Worm (Caenorhabditis elegans): ENCODE measurements around the gene ugt-52.

ugt-52 gene

DNA sequence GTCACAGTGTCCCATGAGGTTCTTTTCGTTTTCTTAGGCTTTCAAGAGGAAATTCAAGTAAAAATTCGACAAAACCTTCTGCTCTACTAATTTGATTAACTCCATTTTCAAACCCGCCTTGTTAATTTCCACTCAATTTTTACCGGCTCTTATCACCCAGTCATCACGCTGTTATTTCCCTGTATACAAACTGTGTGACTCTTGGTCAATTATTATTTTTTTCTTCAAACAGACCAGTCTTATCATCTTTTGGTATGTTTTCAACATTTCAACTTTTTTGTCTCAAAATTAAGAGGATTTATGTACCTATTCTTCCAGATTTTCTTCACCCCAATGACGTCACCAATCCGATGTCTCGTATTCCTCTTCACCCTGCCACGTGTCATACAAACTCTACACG, at the start of gene ugt-52:
ugt-52 (plus strand) TSS at position 301 of the 400 bp plus-strand sequence.
- TF ChIP-seq klf-2 (GFP tag; conservative IDR thresholded peaks at IDR 0.05) = no peak
- TF ChIP-seq T22C8.4 (GFP tag; IDR thresholded peaks at IDR 0.05) = no peak
- no peak for TF ChIP-seq ref-1 (GFP tag; conservative IDR thresholded peaks at IDR 0.05)
- no peak for TF ChIP-seq med-1 (GFP tag; optimal IDR thresholded peaks at IDR 0.05; ENCODE audit: insufficient read depth)
- no peak for TF ChIP-seq ztf-23 (GFP tag; IDR thresholded peaks at IDR 0.05)

DNA sequence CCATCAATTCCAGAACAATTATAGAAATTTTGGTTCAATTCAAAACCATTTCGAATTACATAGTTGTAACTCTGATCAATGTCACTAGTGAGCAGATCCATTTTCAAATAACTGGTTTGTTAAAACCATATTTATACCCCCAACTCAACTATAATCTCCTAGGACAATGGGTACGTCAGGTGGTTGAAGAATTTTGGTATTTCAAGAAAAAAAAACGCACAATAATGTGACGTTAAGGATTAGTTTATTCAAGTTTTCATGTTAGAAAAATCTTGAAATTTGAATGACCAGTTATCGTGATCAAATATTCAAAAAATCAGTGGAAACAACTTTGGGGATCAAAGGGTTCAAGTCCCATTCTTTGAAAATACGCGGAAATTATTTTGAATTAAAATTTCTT, 47.6 kb upstream of the ugt-52 start, which contains the start of gene srt-24:
srt-24 (minus strand) TSS at position 101 of the 400 bp plus-strand sequence.
- TF ChIP-seq ztf-29 (GFP tag; IDR thresholded peaks at IDR 0.05) = no peak
- no peak for TF ChIP-seq T22C8.4 (GFP tag; IDR thresholded peaks at IDR 0.05)
- TF ChIP-seq ztf-23 (GFP tag; IDR thresholded peaks at IDR 0.05) = no peak
- no peak for TF ChIP-seq med-1 (GFP tag; optimal IDR thresholded peaks at IDR 0.05; ENCODE audit: insufficient read depth)
- no peak for TF ChIP-seq flt-1 (GFP tag; IDR thresholded peaks at IDR 0.05)
- no peak for TF ChIP-seq tab-1 (GFP tag; IDR thresholded peaks at IDR 0.05)
- TF ChIP-seq cog-1 (tag; optimal IDR thresholded peaks at IDR 0.05) = no peak
- no peak for TF ChIP-seq ref-1 (GFP tag; conservative IDR thresholded peaks at IDR 0.05)
- TF ChIP-seq klf-2 (GFP tag; conservative IDR thresholded peaks at IDR 0.05) = no peak

DNA sequence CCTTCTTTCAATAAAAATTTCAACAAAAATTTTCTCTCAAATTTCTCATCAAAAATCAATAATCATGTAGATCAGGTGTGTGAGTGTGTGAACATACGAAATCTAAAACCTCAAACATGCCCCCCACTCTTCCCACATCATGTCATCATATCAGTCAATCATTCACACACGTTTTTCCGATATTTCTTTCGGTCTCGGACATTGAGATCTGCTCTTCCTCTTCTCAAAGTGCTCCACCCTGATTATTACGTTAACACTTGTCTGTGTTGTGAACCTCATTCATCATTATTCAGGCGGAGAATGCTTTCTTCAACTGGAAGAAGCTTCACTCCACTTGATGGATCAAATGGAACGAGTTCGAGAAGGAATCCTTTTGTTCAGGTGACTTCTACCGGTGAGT, 42.1 kb upstream of the ugt-52 start, which contains the start of gene kvs-5:
kvs-5 (plus strand) TSS at position 301 of the 400 bp plus-strand sequence.
- no peak for TF ChIP-seq klf-2 (GFP tag; conservative IDR thresholded peaks at IDR 0.05)
- TF ChIP-seq ztf-23 (GFP tag; IDR thresholded peaks at IDR 0.05) = no peak
- TF ChIP-seq flt-1 (GFP tag; IDR thresholded peaks at IDR 0.05) = no peak
- TF ChIP-seq T22C8.4 (GFP tag; IDR thresholded peaks at IDR 0.05) = no peak
- no peak for TF ChIP-seq cog-1 (tag; optimal IDR thresholded peaks at IDR 0.05)
- TF ChIP-seq ztf-29 (GFP tag; IDR thresholded peaks at IDR 0.05) = no peak
- no peak for TF ChIP-seq ref-1 (GFP tag; conservative IDR thresholded peaks at IDR 0.05)

DNA sequence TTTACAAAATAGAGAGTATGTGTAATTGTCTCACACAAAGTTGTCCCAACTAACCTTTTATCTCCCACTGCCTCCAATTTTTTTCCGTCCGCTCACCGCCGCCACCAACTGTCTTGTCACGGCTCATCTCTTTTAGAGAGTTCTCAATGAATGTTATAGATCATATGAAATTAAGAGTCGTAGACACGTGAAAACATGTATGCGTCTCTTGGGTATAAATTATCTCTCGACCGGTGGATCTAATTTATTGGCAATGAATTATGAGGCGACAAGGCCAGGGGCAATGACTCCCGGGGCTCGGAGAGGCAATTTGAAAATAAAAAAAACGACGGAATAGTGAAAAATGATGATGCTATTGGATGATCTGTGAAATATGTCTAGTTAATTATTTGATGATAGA, 37.9 kb upstream of the ugt-52 start:
- no peak for TF ChIP-seq klf-2 (GFP tag; conservative IDR thresholded peaks at IDR 0.05)
- TF ChIP-seq cog-1 (tag; optimal IDR thresholded peaks at IDR 0.05) = no peak
- TF ChIP-seq med-1 (GFP tag; optimal IDR thresholded peaks at IDR 0.05; ENCODE audit: insufficient read depth) = no peak
- no peak for TF ChIP-seq ztf-29 (GFP tag; IDR thresholded peaks at IDR 0.05)
- TF ChIP-seq flt-1 (GFP tag; IDR thresholded peaks at IDR 0.05) = no peak

DNA sequence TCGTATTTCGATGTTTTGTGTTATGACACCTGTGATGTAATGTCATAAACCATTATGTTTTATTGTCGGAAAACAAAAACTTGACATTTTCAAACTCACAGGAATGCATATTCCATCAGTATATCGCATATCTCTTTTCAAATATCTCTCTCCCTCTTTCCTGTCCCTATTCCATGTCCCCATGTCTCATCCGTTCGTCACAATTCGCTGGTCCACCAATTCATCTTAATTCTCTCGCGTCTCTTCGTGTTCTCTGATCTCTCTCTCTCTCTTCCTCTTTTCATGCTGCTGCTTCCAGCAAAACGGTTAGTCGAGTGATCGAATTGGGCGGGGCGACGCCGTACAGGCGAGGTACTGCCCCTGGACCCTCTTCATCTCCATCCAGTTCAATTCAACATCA, 36.8 kb upstream of the ugt-52 start:
- TF ChIP-seq ref-1 (GFP tag; conservative IDR thresholded peaks at IDR 0.05) (no peak), tab-1 (GFP tag; IDR thresholded peaks at IDR 0.05) (no peak), cog-1 (tag; optimal IDR thresholded peaks at IDR 0.05) (no peak), T22C8.4 (GFP tag; IDR thresholded peaks at IDR 0.05) (no peak), ztf-29 (GFP tag; IDR thresholded peaks at IDR 0.05) (no peak), ztf-23 (GFP tag; IDR thresholded peaks at IDR 0.05) (no peak), med-1 (GFP tag; optimal IDR thresholded peaks at IDR 0.05; ENCODE audit: insufficient read depth) (no peak), klf-2 (GFP tag; conservative IDR thresholded peaks at IDR 0.05) (no peak), flt-1 (GFP tag; IDR thresholded peaks at IDR 0.05) (no peak)

DNA sequence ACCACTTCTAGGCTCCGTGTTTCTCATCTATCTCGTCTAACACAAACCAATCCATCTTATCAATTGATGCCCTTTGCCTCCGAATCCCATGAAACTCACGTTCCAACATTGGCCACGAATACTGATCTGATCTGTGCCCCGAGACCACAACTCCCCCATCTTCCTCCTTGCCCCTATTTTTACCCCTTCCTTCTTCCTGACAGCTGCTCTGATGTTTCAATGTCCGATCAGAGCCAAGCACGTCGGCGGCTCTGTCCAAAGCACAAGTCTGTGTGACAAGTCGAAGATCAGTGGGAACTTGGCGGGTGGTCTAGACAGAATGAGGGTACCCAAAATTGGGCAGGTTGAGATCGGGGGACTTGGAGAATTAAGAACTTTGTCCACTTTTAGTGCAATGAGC, 32.3 kb upstream of the ugt-52 start:
- TF ChIP-seq flt-1 (GFP tag; IDR thresholded peaks at IDR 0.05) (no peak), tab-1 (GFP tag; IDR thresholded peaks at IDR 0.05) (no peak), cog-1 (tag; optimal IDR thresholded peaks at IDR 0.05) (no peak), ref-1 (GFP tag; conservative IDR thresholded peaks at IDR 0.05) (no peak), ztf-23 (GFP tag; IDR thresholded peaks at IDR 0.05) (no peak)

DNA sequence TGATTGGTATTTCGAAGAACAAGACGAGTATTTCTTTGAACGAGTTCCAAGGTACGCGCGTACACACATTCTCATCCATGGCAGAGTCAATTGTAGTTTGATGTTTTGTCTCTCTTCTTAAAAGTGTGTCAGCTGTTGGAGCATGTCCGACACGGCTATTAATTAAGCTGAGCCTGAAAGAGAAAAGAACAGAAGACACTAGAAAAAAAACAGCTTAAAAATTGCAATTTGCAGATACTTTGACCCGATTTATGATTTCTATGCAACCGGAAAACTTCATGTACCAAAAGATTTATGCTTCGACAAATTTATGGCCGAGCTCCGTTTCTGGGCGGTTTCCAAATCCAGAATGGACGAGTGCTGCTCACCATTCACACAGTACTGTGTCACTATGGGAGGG, 29.0 kb upstream of the ugt-52 start:
- no peak for TF ChIP-seq flt-1 (GFP tag; IDR thresholded peaks at IDR 0.05)

DNA sequence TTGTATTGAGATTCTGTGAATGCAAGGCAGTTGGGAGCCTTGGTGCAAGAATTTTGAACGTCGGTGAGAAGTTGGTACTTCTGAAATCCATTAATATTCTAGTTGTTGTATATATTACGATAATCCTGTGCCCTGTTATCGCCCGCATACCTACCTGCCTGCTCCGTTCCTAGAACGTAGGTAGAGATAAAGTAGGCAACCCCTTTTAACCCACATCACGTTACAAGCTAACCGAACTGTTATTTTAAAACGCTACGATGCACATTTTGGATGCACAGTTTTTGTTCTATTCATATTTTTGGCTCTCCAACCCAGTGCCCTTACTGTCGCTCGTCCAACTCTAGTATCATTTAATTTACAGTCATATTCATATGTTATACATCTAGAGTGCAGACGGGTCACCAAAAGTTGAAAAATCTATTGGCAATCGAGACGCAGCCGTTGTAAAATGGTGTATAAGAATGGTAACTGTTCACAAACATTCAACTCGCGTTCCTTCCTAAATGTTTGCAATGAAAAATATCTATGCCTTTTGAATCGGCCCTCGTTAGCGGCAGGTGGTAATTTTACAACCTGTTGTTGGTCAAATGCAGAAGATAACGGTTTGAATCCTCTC, 24.1 kb upstream of the ugt-52 start:
- TF ChIP-seq ref-1 (GFP tag; conservative IDR thresholded peaks at IDR 0.05) (no peak), tab-1 (GFP tag; IDR thresholded peaks at IDR 0.05) (no peak), T22C8.4 (GFP tag; IDR thresholded peaks at IDR 0.05) (no peak), klf-2 (GFP tag; conservative IDR thresholded peaks at IDR 0.05) (no peak), cog-1 (tag; optimal IDR thresholded peaks at IDR 0.05) (no peak), med-1 (GFP tag; optimal IDR thresholded peaks at IDR 0.05; ENCODE audit: insufficient read depth) (no peak), ztf-23 (GFP tag; IDR thresholded peaks at IDR 0.05) (no peak)

DNA sequence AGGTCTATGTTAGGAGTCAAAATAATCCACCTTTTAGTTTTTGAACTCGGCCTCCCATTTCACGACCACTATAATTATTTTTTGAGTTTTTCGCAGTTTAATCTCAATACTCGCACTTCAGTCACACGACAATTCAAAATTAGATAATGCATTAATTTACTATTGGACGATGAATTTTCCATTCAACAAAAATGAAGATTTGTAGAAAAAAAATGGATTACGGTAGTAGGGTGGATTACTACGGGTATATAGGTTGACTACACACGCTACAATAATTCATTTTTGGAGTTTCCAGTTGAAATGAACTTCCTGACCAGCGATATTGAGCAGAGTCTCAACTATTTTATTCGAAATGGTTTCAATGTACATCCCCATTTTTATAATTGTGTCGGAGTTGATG, 22.2 kb upstream of the ugt-52 start, which contains the start of gene srt-23:
srt-23 (plus strand) TSS at position 301 of the 400 bp plus-strand sequence.
- TF ChIP-seq med-1 (GFP tag; optimal IDR thresholded peaks at IDR 0.05; ENCODE audit: insufficient read depth) (no peak), ztf-29 (GFP tag; IDR thresholded peaks at IDR 0.05) (no peak), tab-1 (GFP tag; IDR thresholded peaks at IDR 0.05) (no peak), cog-1 (tag; optimal IDR thresholded peaks at IDR 0.05) (no peak), ztf-23 (GFP tag; IDR thresholded peaks at IDR 0.05) (no peak), flt-1 (GFP tag; IDR thresholded peaks at IDR 0.05) (no peak), ref-1 (GFP tag; conservative IDR thresholded peaks at IDR 0.05) (no peak), T22C8.4 (GFP tag; IDR thresholded peaks at IDR 0.05) (no peak), klf-2 (GFP tag; conservative IDR thresholded peaks at IDR 0.05) (no peak)

DNA sequence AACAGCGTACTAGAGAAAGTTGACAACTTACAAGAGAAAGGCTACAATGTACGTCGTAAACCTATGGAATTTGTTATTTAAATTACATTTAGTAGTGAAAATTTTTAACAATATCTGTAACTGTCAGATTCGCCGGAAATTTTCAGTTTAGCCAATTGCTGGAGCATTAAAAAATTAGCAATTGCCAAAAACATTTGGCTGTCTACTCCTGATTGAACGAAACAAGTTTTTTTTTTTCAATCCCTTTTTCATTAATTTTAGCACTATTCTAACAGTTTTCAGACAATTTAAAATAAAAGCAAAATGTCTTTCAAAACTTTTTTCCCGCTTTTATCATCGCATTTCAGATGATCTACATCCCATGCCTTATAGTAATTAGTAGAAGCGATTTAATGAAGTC, 21.6 kb upstream of the ugt-52 start:
- TF ChIP-seq ref-1 (GFP tag; conservative IDR thresholded peaks at IDR 0.05) = no peak
- TF ChIP-seq ztf-29 (GFP tag; IDR thresholded peaks at IDR 0.05) = no peak
- no peak for TF ChIP-seq T22C8.4 (GFP tag; IDR thresholded peaks at IDR 0.05)
- TF ChIP-seq tab-1 (GFP tag; IDR thresholded peaks at IDR 0.05) = no peak
- TF ChIP-seq ztf-23 (GFP tag; IDR thresholded peaks at IDR 0.05) = no peak
- TF ChIP-seq cog-1 (tag; optimal IDR thresholded peaks at IDR 0.05) = no peak

DNA sequence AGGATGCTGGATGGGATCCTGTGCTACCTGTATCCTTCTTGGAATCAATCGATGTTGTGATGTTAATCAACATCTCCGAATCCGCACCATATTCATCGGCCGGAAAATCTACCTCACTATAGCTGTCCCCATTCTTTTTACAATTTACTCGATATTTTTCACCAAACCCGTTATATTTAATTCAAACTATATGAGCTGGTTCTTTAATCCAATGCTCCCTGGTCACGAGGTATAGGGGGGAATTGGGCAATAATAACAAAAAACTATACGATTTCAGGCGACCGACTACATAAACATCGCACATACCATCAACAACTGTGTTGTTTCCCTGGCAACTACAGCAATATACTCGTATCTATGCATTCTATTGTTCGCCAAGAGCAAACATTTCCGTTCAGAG, 21.0 kb upstream of the ugt-52 start:
- no peak for TF ChIP-seq med-1 (GFP tag; optimal IDR thresholded peaks at IDR 0.05; ENCODE audit: insufficient read depth)
- TF ChIP-seq flt-1 (GFP tag; IDR thresholded peaks at IDR 0.05) = no peak
- no peak for TF ChIP-seq cog-1 (tag; optimal IDR thresholded peaks at IDR 0.05)
- no peak for TF ChIP-seq tab-1 (GFP tag; IDR thresholded peaks at IDR 0.05)
- no peak for TF ChIP-seq T22C8.4 (GFP tag; IDR thresholded peaks at IDR 0.05)
- no peak for TF ChIP-seq ztf-29 (GFP tag; IDR thresholded peaks at IDR 0.05)
- TF ChIP-seq ref-1 (GFP tag; conservative IDR thresholded peaks at IDR 0.05) = no peak
- no peak for TF ChIP-seq klf-2 (GFP tag; conservative IDR thresholded peaks at IDR 0.05)
- no peak for TF ChIP-seq ztf-23 (GFP tag; IDR thresholded peaks at IDR 0.05)

Data from whole organism, midembryonic.